Fruit fly (Drosophila melanogaster) whole organism, prepupa: ENCODE results near the gene VhaSFD.

Source experiments
- Hr38 ChIP-seq: sonication (Bioruptor generic); optimal IDR thresholded peaks from 2 replicates; lab custom pipeline; 2016; ENCODE audit warnings: missing biosample characterization, missing genetic modification characterization
- Sox15 ChIP-seq: fragments of 200-800 bp; sonication (Bioruptor generic); optimal IDR thresholded peaks from 3 replicates; lab custom pipeline; 2016; ENCODE audit warnings: missing biosample characterization, missing genetic modification characterization
- dac ChIP-seq: fragments of 200-800 bp; sonication (Bioruptor generic); optimal IDR thresholded peaks from 2 replicates; lab custom pipeline; 2017; ENCODE audit warnings: missing biosample characterization, mild to moderate bottlenecking, missing genetic modification characterization
- fd85E ChIP-seq: fragments of 200-800 bp; sonication (Bioruptor generic); optimal IDR thresholded peaks from 3 replicates; lab custom pipeline; 2016; ENCODE audit warnings: missing biosample characterization, missing genetic modification characterization
- net ChIP-seq: fragments of 200-800 bp; sonication (Bioruptor generic); optimal IDR thresholded peaks from 3 replicates; lab custom pipeline; 2016; ENCODE audit warnings: missing biosample characterization, missing genetic modification characterization
- vri ChIP-seq: fragments of 200-800 bp; sonication (Bioruptor generic); optimal IDR thresholded peaks from 3 replicates; lab custom pipeline; 2016; ENCODE audit warnings: missing biosample characterization, mild to moderate bottlenecking, missing genetic modification characterization

DNA sequence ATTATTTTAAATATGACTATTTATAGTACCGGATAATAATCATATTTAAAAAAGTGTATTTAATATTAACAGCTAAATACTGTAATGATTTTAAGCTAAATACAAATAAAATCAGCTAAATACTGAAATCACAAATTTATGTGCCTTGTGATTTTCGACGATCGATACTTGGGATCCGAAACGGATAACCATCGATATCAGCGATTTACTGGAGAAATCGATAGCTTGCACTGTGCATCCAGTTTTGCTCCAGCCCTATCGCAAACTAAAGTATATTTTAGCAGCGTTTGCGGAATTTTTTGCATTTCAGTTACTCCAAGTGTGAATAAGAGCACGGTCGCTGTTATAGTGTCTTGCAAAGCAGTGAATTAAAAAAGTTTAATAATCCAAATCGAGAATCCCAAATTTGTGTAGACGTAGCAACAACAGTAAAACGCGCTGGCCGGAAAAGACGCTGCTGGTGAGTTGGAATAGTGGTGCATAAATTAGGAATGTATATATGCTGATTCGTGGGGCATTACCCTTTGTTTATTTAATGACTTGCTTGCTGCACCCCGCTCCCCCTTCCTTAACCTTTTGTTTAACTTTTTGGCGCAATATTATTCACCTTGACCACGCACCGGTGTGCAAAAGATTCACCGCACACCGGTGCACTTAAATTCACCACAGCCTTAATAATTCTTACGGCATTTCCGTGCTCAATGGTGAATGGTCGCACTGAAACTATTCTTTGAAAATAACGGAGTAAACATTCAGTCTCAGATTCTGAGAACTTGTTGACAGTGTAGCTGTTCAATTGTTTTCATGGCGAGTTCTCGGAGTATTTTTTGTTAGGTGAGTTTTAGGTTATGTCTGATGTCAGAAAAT, 47.6 kb downstream of the VhaSFD start, which contains the start of the genes grp and squ:
- TF ChIP-seq Sox15 (GFP tag; lab: Kevin White, UChicago) = no peak
- TF ChIP-seq net (GFP tag; lab: Kevin White, UChicago) = no peak
- no peak for TF ChIP-seq dac (GFP tag; lab: Kevin White, UChicago)
- TF ChIP-seq fd85E (GFP tag; lab: Kevin White, UChicago) = no peak
- no peak for TF ChIP-seq Hr38
- TF ChIP-seq vri (GFP tag; lab: Kevin White, UChicago) = no peak
